Fruit fly (Drosophila melanogaster) S2 (cell line): ENCODE data around the gene nab.

Experiments
- CG8478 ChIP-seq: fragments of >200 bp; optimal IDR thresholded peaks from 2 replicates; lab custom pipeline; 2018
- CTCF ChIP-seq, 2 experiments: fragments of >200 bp; optimal IDR thresholded peaks; 2 replicates each; lab custom pipeline; 2018

- TF ChIP-seq CG8478 (lab: Kevin White, UChicago) (no peak), CTCF (optimal IDR thresholded peaks at IDR 0.05; lab: Kevin White, UChicago) (no peak)
Measured at dm6 chr3L:4122185-4122767, 38.5 kb downstream of the nab start, which contains the start of gene Chd64.
